Worm (Caenorhabditis elegans): Measurements from ENCODE around the gene ceh-62.

- no peak for TF ChIP-seq aly-2 (tag; optimal IDR thresholded peaks at IDR 0.05)
- TF ChIP-seq crh-2 (tag; optimal IDR thresholded peaks at IDR 0.05): no peak
Measured at ce11 chrII:10767977-10768376, 37.6 kb upstream of the ceh-62 start.

Data from whole organism, L2 larva.